Fruit fly (Drosophila melanogaster): ENCODE measurements around the gene CG42752.
A peak's percentile ranks its signal among the peaks of the same experiment; 100 is the strongest.

The CG42752 gene

DNA sequence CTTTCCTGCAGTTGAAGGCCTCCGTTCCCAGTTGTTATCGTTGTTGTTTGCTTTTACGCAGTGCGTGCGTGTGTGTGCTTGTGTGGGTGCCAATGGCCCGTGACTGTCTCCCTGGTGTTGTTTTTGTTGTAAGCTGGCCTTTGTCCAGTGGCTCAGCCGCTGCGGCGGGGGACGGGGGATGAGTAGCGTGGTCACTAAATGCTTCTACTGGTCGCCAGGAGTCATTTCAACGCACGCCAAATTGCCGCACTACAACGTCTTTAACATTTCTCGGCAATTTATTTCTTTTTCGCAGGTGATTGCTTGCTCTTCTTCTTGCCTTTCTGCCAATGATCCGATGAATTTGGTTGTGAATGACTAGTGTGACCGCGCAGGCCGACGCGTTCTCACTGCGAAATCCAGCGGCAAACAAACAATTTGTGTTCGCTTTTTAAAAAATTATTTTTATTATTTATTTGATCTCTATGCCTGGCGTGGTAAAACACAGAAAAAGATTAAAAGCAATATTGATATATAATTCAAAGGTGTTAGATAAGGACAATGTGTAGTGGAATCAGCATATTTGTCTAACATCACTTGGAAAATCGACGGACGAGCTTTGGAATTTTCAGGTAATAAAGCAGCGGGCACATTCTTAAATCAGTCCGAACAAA is 31.5 kb downstream of the CG42752 start, which contains the start of the genes Faf2 and Grip71:
TSS of gene Faf2 (minus strand) at position 450 of the 653 bp plus-strand sequence.
TSS of gene Grip71 (plus strand) at position 608 of the 653 bp plus-strand sequence.
- TF ChIP-seq ey (GFP tag; optimal IDR thresholded peaks at IDR 0.05) = peak; percentile 74
- no peak for TF ChIP-seq Vsx2 (GFP tag; optimal IDR thresholded peaks at IDR 0.05; ENCODE audit: partially characterized antibody)
- TF ChIP-seq CG32264 (GFP tag; optimal IDR thresholded peaks at IDR 0.05) = peak; percentile 51
- peak; percentile 57 for TF ChIP-seq CG9705 (GFP tag; optimal IDR thresholded peaks at IDR 0.05)
- peak in 1 of 2 experiments; percentile 81 for TF ChIP-seq foxo (GFP tag; optimal IDR thresholded peaks at IDR 0.05)
- peak; percentile 73 for TF ChIP-seq N (GFP tag; optimal IDR thresholded peaks at IDR 0.05)
- TF ChIP-seq woc (GFP tag; optimal IDR thresholded peaks at IDR 0.05) = peak; percentile 61
- TF ChIP-seq OdsH (GFP tag; optimal IDR thresholded peaks at IDR 0.05) = peak; percentile 42
- TF ChIP-seq sage (GFP tag; optimal IDR thresholded peaks at IDR 0.05) = peak; percentile 72
- TF ChIP-seq Sp1 (GFP tag; optimal IDR thresholded peaks at IDR 0.05) = peak; percentile 66
- TF ChIP-seq Myc (optimal IDR thresholded peaks at IDR 0.05) = no peak
- no peak for TF ChIP-seq Mio (GFP tag; optimal IDR thresholded peaks at IDR 0.05)
- peak; percentile 39 for TF ChIP-seq Jra (GFP tag; optimal IDR thresholded peaks at IDR 0.05)
- TF ChIP-seq HLH106 (tag; optimal IDR thresholded peaks at IDR 0.05) = peak; percentile 88
- TF ChIP-seq rgr (GFP tag; optimal IDR thresholded peaks at IDR 0.05) = peak; percentile 82
- no peak for TF ChIP-seq pan (optimal IDR thresholded peaks at IDR 0.05)
- peak; percentile 77 for TF ChIP-seq Hnf4 (GFP tag; optimal IDR thresholded peaks at IDR 0.05)
- TF ChIP-seq sv (GFP tag; optimal IDR thresholded peaks at IDR 0.05) = peak; percentile 57
- no peak for TF ChIP-seq jim (GFP tag; optimal IDR thresholded peaks at IDR 0.05)
- TF ChIP-seq dsf (GFP tag; optimal IDR thresholded peaks at IDR 0.05; ENCODE audit: borderline replicate concordance) = peak; percentile 60
- TF ChIP-seq psq (GFP tag; optimal IDR thresholded peaks at IDR 0.05) = peak; percentile 62
- TF ChIP-seq Hr83 (GFP tag; optimal IDR thresholded peaks at IDR 0.05; ENCODE audit: poor library complexity, severe bottlenecking) = no peak
- no peak for TF ChIP-seq brk (GFP tag; optimal IDR thresholded peaks at IDR 0.05)
- peak; percentile 3 for TF ChIP-seq Rel (GFP tag; optimal IDR thresholded peaks at IDR 0.05)
- TF ChIP-seq Rel (tag; optimal IDR thresholded peaks at IDR 0.05) = peak; percentile 60
- TF ChIP-seq GATAd (GFP tag; optimal IDR thresholded peaks at IDR 0.05) = peak; percentile 36
- TF ChIP-seq h (GFP tag; optimal IDR thresholded peaks at IDR 0.05) = peak; percentile 79
- TF ChIP-seq dl (GFP tag; optimal IDR thresholded peaks at IDR 0.05; ENCODE audit: insufficient read depth in 1 of 2, partially characterized antibody in 2 of 2) = no peak
- TF ChIP-seq fru (GFP tag; optimal IDR thresholded peaks at IDR 0.05) = peak; percentile 72
- peak; percentile 83 for TF ChIP-seq dmrt93B (GFP tag; optimal IDR thresholded peaks at IDR 0.05)
- peak; percentile 60 for TF ChIP-seq br (GFP tag; optimal IDR thresholded peaks at IDR 0.05)

- TF ChIP-seq Hnf4 (GFP tag; optimal IDR thresholded peaks at IDR 0.05) = peak; percentile 63
- TF ChIP-seq dmrt93B (GFP tag; optimal IDR thresholded peaks at IDR 0.05) = no peak
- TF ChIP-seq Dfd (GFP tag; optimal IDR thresholded peaks at IDR 0.05) = no peak
- TF ChIP-seq Sp1 (GFP tag; optimal IDR thresholded peaks at IDR 0.05) = no peak
- no peak for TF ChIP-seq Abd-B (GFP tag; optimal IDR thresholded peaks at IDR 0.05)
- TF ChIP-seq CrebA (GFP tag; optimal IDR thresholded peaks at IDR 0.05; ENCODE audit: borderline replicate concordance) = no peak
- TF ChIP-seq dl (GFP tag; optimal IDR thresholded peaks at IDR 0.05; ENCODE audit: insufficient read depth in 1 of 2, partially characterized antibody in 2 of 2) = no peak
- no peak for TF ChIP-seq Hr78 (GFP tag; optimal IDR thresholded peaks at IDR 0.05)
- TF ChIP-seq woc (GFP tag; optimal IDR thresholded peaks at IDR 0.05) = no peak
- TF ChIP-seq CG9705 (GFP tag; optimal IDR thresholded peaks at IDR 0.05) = no peak
- TF ChIP-seq psq (GFP tag; optimal IDR thresholded peaks at IDR 0.05) = no peak
- TF ChIP-seq foxo (GFP tag; optimal IDR thresholded peaks at IDR 0.05) = peak in 1 of 2 experiments; percentile 54
- no peak for TF ChIP-seq HLH106 (tag; optimal IDR thresholded peaks at IDR 0.05)
- no peak for TF ChIP-seq Jra (GFP tag; optimal IDR thresholded peaks at IDR 0.05)
- peak; percentile 53 for TF ChIP-seq fru (GFP tag; optimal IDR thresholded peaks at IDR 0.05)
- no peak for TF ChIP-seq Vsx2 (GFP tag; optimal IDR thresholded peaks at IDR 0.05; ENCODE audit: partially characterized antibody)
- peak; percentile 43 for TF ChIP-seq h (GFP tag; optimal IDR thresholded peaks at IDR 0.05)
- TF ChIP-seq Mio (GFP tag; optimal IDR thresholded peaks at IDR 0.05) = no peak
- TF ChIP-seq usp (GFP tag; optimal IDR thresholded peaks at IDR 0.05) = no peak
- TF ChIP-seq Rel (GFP tag; optimal IDR thresholded peaks at IDR 0.05) = no peak
- TF ChIP-seq Rel (tag; optimal IDR thresholded peaks at IDR 0.05) = no peak
- TF ChIP-seq CG32264 (GFP tag; optimal IDR thresholded peaks at IDR 0.05) = peak; percentile 10
- TF ChIP-seq dsf (GFP tag; optimal IDR thresholded peaks at IDR 0.05; ENCODE audit: borderline replicate concordance) = no peak
- no peak for TF ChIP-seq pan (optimal IDR thresholded peaks at IDR 0.05)
- TF ChIP-seq sv (GFP tag; optimal IDR thresholded peaks at IDR 0.05) = no peak
- no peak for TF ChIP-seq Dif (GFP tag; optimal IDR thresholded peaks at IDR 0.05; ENCODE audit: partially characterized antibody)
- TF ChIP-seq GATAd (GFP tag; optimal IDR thresholded peaks at IDR 0.05) = no peak
- TF ChIP-seq N (GFP tag; optimal IDR thresholded peaks at IDR 0.05) = no peak
- no peak for TF ChIP-seq jim (GFP tag; optimal IDR thresholded peaks at IDR 0.05)
- TF ChIP-seq sage (GFP tag; optimal IDR thresholded peaks at IDR 0.05) = no peak
- peak; percentile 22 for TF ChIP-seq ey (GFP tag; optimal IDR thresholded peaks at IDR 0.05)
- peak; percentile 25 for TF ChIP-seq Hr83 (GFP tag; optimal IDR thresholded peaks at IDR 0.05; ENCODE audit: poor library complexity, severe bottlenecking)
- peak; percentile 36 for TF ChIP-seq OdsH (GFP tag; optimal IDR thresholded peaks at IDR 0.05)
- no peak for TF ChIP-seq brk (GFP tag; optimal IDR thresholded peaks at IDR 0.05)
- TF ChIP-seq br (GFP tag; optimal IDR thresholded peaks at IDR 0.05) = peak; percentile 38
- no peak for TF ChIP-seq tai (GFP tag; optimal IDR thresholded peaks at IDR 0.05)
- TF ChIP-seq lola (GFP tag; optimal IDR thresholded peaks at IDR 0.05) = no peak
- peak; percentile 59 for TF ChIP-seq rgr (GFP tag; optimal IDR thresholded peaks at IDR 0.05)
- TF ChIP-seq Myc (optimal IDR thresholded peaks at IDR 0.05) = no peak
Measured at dm6 chr2L:18707844-18708238, 32.1 kb downstream of the CG42752 start.

Measured in whole organism, wandering third instar larva.